Worm (Caenorhabditis elegans): ENCODE results near the gene str-27.

ce11 chrV:15712385-15712784 is 23.2 kb downstream of the str-27 start:
- TF ChIP-seq mab-5 (tag; optimal IDR thresholded peaks at IDR 0.05) = no peak
- TF ChIP-seq unc-62 (GFP tag; optimal IDR thresholded peaks at IDR 0.05) = no peak
- TF ChIP-seq ztf-11 (tag; optimal IDR thresholded peaks at IDR 0.05) = no peak
- TF ChIP-seq lin-32 (GFP tag; optimal IDR thresholded peaks at IDR 0.05) = no peak
- no peak for TF ChIP-seq nhr-2 (tag; optimal IDR thresholded peaks at IDR 0.05)
- TF ChIP-seq ces-1 (GFP tag; optimal IDR thresholded peaks at IDR 0.05) = no peak
- TF ChIP-seq nhr-12 (tag; optimal IDR thresholded peaks at IDR 0.05) = no peak

Measured in whole organism, mixed stage, embryonic.